Fruit fly (Drosophila melanogaster) whole organism, wandering third instar larva: ENCODE measurements around the gene CG15533.

Experiments
- CG9705 ChIP-seq: fragments of 200-800 bp; sonication (Bioruptor generic); optimal IDR thresholded peaks from 2 replicates; lab custom pipeline; 2018; ENCODE audit warnings: missing biosample characterization, mild to moderate bottlenecking, missing genetic modification characterization
- Dfd ChIP-seq: fragments of >200 bp; optimal IDR thresholded peaks from 2 replicates; lab custom pipeline; 2017; ENCODE audit warnings: missing biosample characterization, missing genetic modification characterization
- GATAd ChIP-seq: sonication (Bioruptor generic); optimal IDR thresholded peaks from 2 replicates; lab custom pipeline; 2016; ENCODE audit warnings: missing biosample characterization, missing genetic modification characterization
- Hr78 ChIP-seq: fragments of >200 bp; optimal IDR thresholded peaks from 2 replicates; lab custom pipeline; 2017; ENCODE audit warnings: missing biosample characterization, missing genetic modification characterization
- Jra ChIP-seq: sonication (Bioruptor generic); optimal IDR thresholded peaks from 2 replicates; lab custom pipeline; 2016; ENCODE audit warnings: missing biosample characterization, missing genetic modification characterization
- Myc ChIP-seq: fragments of >200 bp; optimal IDR thresholded peaks from 2 replicates; lab custom pipeline; 2017
- Sp1 ChIP-seq: fragments of 200-800 bp; sonication (Bioruptor generic); optimal IDR thresholded peaks from 3 replicates; lab custom pipeline; 2019; ENCODE audit warnings: missing biosample characterization, mild to moderate bottlenecking, missing genetic modification characterization, moderate library complexity
- jim ChIP-seq: fragments of 175-275, 200-325 bp; sonication (Bioruptor generic); optimal IDR thresholded peaks from 2 replicates; lab custom pipeline; 2016; ENCODE audit warnings: missing biosample characterization, mild to moderate bottlenecking, missing genetic modification characterization
- lola ChIP-seq: fragments of >200 bp; optimal IDR thresholded peaks from 2 replicates; lab custom pipeline; 2017; ENCODE audit warnings: missing biosample characterization, missing genetic modification characterization
- pan ChIP-seq: fragments of >200 bp; optimal IDR thresholded peaks from 2 replicates; lab custom pipeline; 2017
- sv ChIP-seq: fragments of 200-800 bp; sonication (Bioruptor generic); optimal IDR thresholded peaks from 3 replicates; lab custom pipeline; 2016; ENCODE audit warnings: missing biosample characterization, missing genetic modification characterization
- usp ChIP-seq: fragments of >200 bp; optimal IDR thresholded peaks from 2 replicates; lab custom pipeline; 2017; ENCODE audit warnings: missing biosample characterization, missing genetic modification characterization

DNA sequence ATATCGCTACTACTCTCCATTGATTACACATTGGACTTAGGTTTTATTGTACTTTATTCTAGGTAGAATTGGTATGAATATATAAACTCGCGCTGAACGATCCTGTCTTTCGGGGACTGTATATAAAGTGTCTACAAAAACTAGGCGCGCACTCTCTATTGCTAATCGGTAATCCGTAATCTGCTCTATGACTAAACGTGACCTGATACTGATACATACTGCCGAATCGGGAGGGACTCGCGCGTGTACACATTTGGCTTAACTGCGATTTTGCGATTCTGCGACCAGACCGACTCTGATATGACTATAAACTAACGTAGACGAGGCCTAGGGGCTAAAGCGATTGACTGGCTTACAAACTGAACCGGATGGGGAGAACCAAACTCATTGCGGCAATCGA is 3.0 kb upstream of the CG15533 start:
- TF ChIP-seq pan (lab: Kevin White, UChicago), result no peak
- TF ChIP-seq Dfd, result no peak
- no peak for TF ChIP-seq Sp1 (GFP tag; lab: Kevin White, UChicago)
- no peak for TF ChIP-seq jim (GFP tag; lab: Kevin White, UChicago)
- TF ChIP-seq GATAd (GFP tag; lab: Kevin White, UChicago), result no peak
- no peak for TF ChIP-seq lola (GFP tag; lab: Kevin White, UChicago)
- no peak for TF ChIP-seq CG9705 (GFP tag; lab: Kevin White, UChicago)
- no peak for TF ChIP-seq sv (GFP tag; lab: Kevin White, UChicago)
- TF ChIP-seq Myc (lab: Kevin White, UChicago), result no peak
- TF ChIP-seq Jra (GFP tag; lab: Kevin White, UChicago), result no peak
- no peak for TF ChIP-seq usp (GFP tag; lab: Kevin White, UChicago)
- no peak for TF ChIP-seq Hr78
